Fruit fly (Drosophila melanogaster): ENCODE results near the gene CG13305.

The CG13305 gene

dm6 chr3L:8628964-8629363 is 17.7 kb downstream of the CG13305 start (continued):
- TF ChIP-seq CG8924 (tag; optimal IDR thresholded peaks at IDR 0.05) (peak; percentile 69), CG1602 (GFP tag; optimal IDR thresholded peaks at IDR 0.05) (no peak), CG2129 (GFP tag; IDR thresholded peaks at IDR 0.05; ENCODE audit: partially characterized antibody) (no peak), CG17385 (GFP tag; optimal IDR thresholded peaks at IDR 0.05) (peak; percentile 45), Opbp (GFP tag; IDR thresholded peaks at IDR 0.05; ENCODE audit: partially characterized antibody) (no peak), Chrac-16 (GFP tag; optimal IDR thresholded peaks at IDR 0.05) (no peak), CG31365 (tag; optimal IDR thresholded peaks at IDR 0.05) (no peak), nerfin-1 (tag; optimal IDR thresholded peaks at IDR 0.05) (peak; percentile 29), mam (GFP tag; optimal IDR thresholded peaks at IDR 0.05) (no peak), CG11723 (GFP tag; optimal IDR thresholded peaks at IDR 0.05) (no peak), trem (tag; optimal IDR thresholded peaks at IDR 0.05) (peak; percentile 58), MBD-R2 (GFP tag; IDR thresholded peaks at IDR 0.05) (no peak), CG17802 (tag; optimal IDR thresholded peaks at IDR 0.05) (peak; percentile 5), CG7928 (GFP tag; optimal IDR thresholded peaks at IDR 0.05) (no peak), GATAe (GFP tag; conservative IDR thresholded peaks at IDR 0.05) (0 out of 2 replicates have a peak, but pooled peaks have one; percentile 21), Lim3 (GFP tag; IDR thresholded peaks at IDR 0.05) (no peak), MESR4 (GFP tag; optimal IDR thresholded peaks at IDR 0.05) (no peak), pho (GFP tag; optimal IDR thresholded peaks at IDR 0.05) (no peak), Camta (GFP tag; optimal IDR thresholded peaks at IDR 0.05) (no peak), knrl (GFP tag; IDR thresholded peaks at IDR 0.05; ENCODE audit: partially characterized antibody) (no peak), C15 (GFP tag; IDR thresholded peaks at IDR 0.05) (no peak), CG1603 (tag; optimal IDR thresholded peaks at IDR 0.05) (no peak), CG11085 (GFP tag; IDR thresholded peaks at IDR 0.05) (peak; percentile 57; the same call in 1 of the 2 replicates), sr (GFP tag; IDR thresholded peaks at IDR 0.05) (no peak), CG18619 (GFP tag; optimal IDR thresholded peaks at IDR 0.05) (no peak), CG9817 (tag; optimal IDR thresholded peaks at IDR 0.05) (peak; percentile 37), CG9797 (GFP tag; optimal IDR thresholded peaks at IDR 0.05) (no peak), CG6689 (GFP tag; IDR thresholded peaks at IDR 0.05) (peak; percentile 86), Blimp-1 (GFP tag; optimal IDR thresholded peaks at IDR 0.05) (peak; percentile 81), Abd-B (GFP tag; optimal IDR thresholded peaks at IDR 0.05) (no peak), CG12659 (GFP tag; optimal IDR thresholded peaks at IDR 0.05) (peak; percentile 45), E2f2 (GFP tag; IDR thresholded peaks at IDR 0.05) (peak; percentile 58; the same call in 1 of the 2 replicates), Gsc (GFP tag; IDR thresholded peaks at IDR 0.05) (no peak), CG15073 (GFP tag; optimal IDR thresholded peaks at IDR 0.05) (no peak), Rfx (GFP tag; IDR thresholded peaks at IDR 0.05) (peak; percentile 80), Mes4 (GFP tag; optimal IDR thresholded peaks at IDR 0.05) (no peak), Hr78 (GFP tag; optimal IDR thresholded peaks at IDR 0.05) (peak in 1 of 2 experiments; percentile 49), CG6765 (GFP tag; optimal IDR thresholded peaks at IDR 0.05) (no peak), ato (GFP tag; IDR thresholded peaks at IDR 0.05; ENCODE audit: partially characterized antibody) (no peak), CG32767 (GFP tag; IDR thresholded peaks at IDR 0.05) (0 out of 2 replicates have a peak, but pooled peaks have one; percentile 44), en (GFP tag; optimal IDR thresholded peaks at IDR 0.05) (no peak), trh (GFP tag; optimal IDR thresholded peaks at IDR 0.05) (no peak), tap (tag; optimal IDR thresholded peaks at IDR 0.05) (peak; percentile 58), CG30403 (GFP tag; optimal IDR thresholded peaks at IDR 0.05) (peak; percentile 8), Ada2b (GFP tag; IDR thresholded peaks at IDR 0.05) (peak; percentile 86), CG7987 (GFP tag; optimal IDR thresholded peaks at IDR 0.05) (no peak), pnt (GFP tag; optimal IDR thresholded peaks at IDR 0.05) (no peak), Fer3 (tag; optimal IDR thresholded peaks at IDR 0.05) (peak; percentile 69), hkb (optimal IDR thresholded peaks at IDR 0.05) (no peak), hkb (GFP tag; IDR thresholded peaks at IDR 0.05) (peak; percentile 86), dati (GFP tag; IDR thresholded peaks at IDR 0.05) (no peak)
